Fruit fly (Drosophila melanogaster) whole organism, embryonic: ENCODE measurements around the gene CG34245.

Source experiments
- ATbp ChIP-seq: fragments of 200-800 bp; sonication (Bioruptor generic); optimal IDR thresholded peaks from 2 replicates; lab custom pipeline; 2017; ENCODE audit warnings: missing biosample characterization, mild to moderate bottlenecking, missing genetic modification characterization, missing genetic modification reagents
- Asciz ChIP-seq: fragments of 200-800 bp; sonication (Bioruptor generic); optimal IDR thresholded peaks from 2 replicates; lab custom pipeline; 2017; ENCODE audit warnings: missing biosample characterization, mild to moderate bottlenecking, missing genetic modification characterization, missing genetic modification reagents
- BEAF-32 ChIP-seq: fragments of 200-800 bp; sonication (Bioruptor generic); optimal IDR thresholded peaks from 3 replicates; lab custom pipeline; 2017; ENCODE audit warnings: missing biosample characterization, missing genetic modification characterization, mild to moderate bottlenecking, moderate library complexity, missing genetic modification reagents
- CG10274 ChIP-seq: fragments of 200-800 bp; sonication (Bioruptor generic); optimal IDR thresholded peaks from 3 replicates; lab custom pipeline; 2017; ENCODE audit warnings: missing biosample characterization, mild to moderate bottlenecking, missing genetic modification characterization
- CG10366 ChIP-seq: fragments of 200-800 bp; sonication (Bioruptor generic); IDR thresholded peaks from 2 replicates; pipeline ENCODE4 v1.3.6; 2022; ENCODE audit warnings: missing biosample characterization, missing genetic modification characterization
- CG10979 ChIP-seq: fragments of 200-800 bp; sonication (Bioruptor generic); optimal IDR thresholded peaks from 2 replicates; lab custom pipeline; 2018; ENCODE audit warnings: missing biosample characterization, mild to moderate bottlenecking, missing genetic modification characterization, moderate library complexity
- CG11695 ChIP-seq: fragments of 200-800 bp; sonication (Bioruptor generic); IDR thresholded peaks from 3 replicates; pipeline ENCODE4 v1.3.6; 2022; ENCODE audit warnings: missing biosample characterization, missing genetic modification characterization
- CG11723 ChIP-seq: fragments of 200-800 bp; sonication (Bioruptor generic); optimal IDR thresholded peaks from 2 replicates; lab custom pipeline; 2017; ENCODE audit warnings: missing biosample characterization, mild to moderate bottlenecking, missing genetic modification characterization
- CG14860 ChIP-seq: fragments of 200-800 bp; sonication (Bioruptor generic); IDR thresholded peaks from 3 replicates; pipeline ENCODE4 v1.3.6; 2022; ENCODE audit warnings: missing biosample characterization, missing genetic modification characterization; ENCODE audit not compliant: partially characterized antibody
- CG14965 ChIP-seq: fragments of 200-800 bp; sonication (Bioruptor generic); optimal IDR thresholded peaks from 2 replicates; lab custom pipeline; 2016; ENCODE audit warnings: missing biosample characterization, missing genetic modification characterization, borderline replicate concordance
- CG15269 ChIP-seq: fragments of 200-800 bp; sonication (Bioruptor generic); optimal IDR thresholded peaks from 2 replicates; lab custom pipeline; 2018; ENCODE audit warnings: missing biosample characterization, mild to moderate bottlenecking, missing genetic modification characterization, moderate library complexity
- CG15514 ChIP-seq: fragments of 200-800 bp; sonication (Bioruptor generic); optimal IDR thresholded peaks from 3 replicates; lab custom pipeline; 2017; ENCODE audit warnings: missing biosample characterization, missing genetic modification characterization, mild to moderate bottlenecking, moderate library complexity, missing genetic modification reagents
- CG1602 ChIP-seq: fragments of 200-800 bp; sonication (Bioruptor generic); optimal IDR thresholded peaks from 3 replicates; lab custom pipeline; 2016; ENCODE audit warnings: missing biosample characterization, missing genetic modification characterization
- CG17912 ChIP-seq: fragments of 200-800 bp; sonication (Bioruptor generic); optimal IDR thresholded peaks from 2 replicates; lab custom pipeline; 2018; ENCODE audit warnings: missing biosample characterization, mild to moderate bottlenecking, missing genetic modification characterization
- CG32767 ChIP-seq: fragments of 200-800 bp; sonication (Bioruptor generic); IDR thresholded peaks from 2 replicates; pipeline ENCODE4 v1.3.6; 2022; ENCODE audit warnings: missing biosample characterization, missing genetic modification characterization
- CG33557 ChIP-seq: fragments of 200-800 bp; sonication (Bioruptor generic); optimal IDR thresholded peaks from 2 replicates; lab custom pipeline; 2019; ENCODE audit warnings: missing biosample characterization, mild to moderate bottlenecking, missing genetic modification characterization, moderate library complexity
- CG3726 ChIP-seq: fragments of 200-800 bp; sonication (Bioruptor generic); IDR thresholded peaks from 3 replicates; pipeline ENCODE4, ENCODE4 v1.3.6; 2022; ENCODE audit warnings: missing biosample characterization, missing genetic modification characterization
- CG3995 ChIP-seq: fragments of 200-800 bp; sonication (Bioruptor generic); optimal IDR thresholded peaks from 3 replicates; lab custom pipeline; 2016; ENCODE audit warnings: missing biosample characterization, missing genetic modification characterization
- CG4730 ChIP-seq: fragments of 200-800 bp; sonication (Bioruptor generic); IDR thresholded peaks from 2 replicates; pipeline ENCODE4 v1.3.6; 2022; ENCODE audit warnings: missing biosample characterization, missing genetic modification characterization
- CG7357 ChIP-seq: fragments of 200-800 bp; sonication (Bioruptor generic); IDR thresholded peaks from 3 replicates; pipeline ENCODE4 v1.3.6; 2022; ENCODE audit warnings: missing biosample characterization, missing genetic modification characterization
- CG7963 ChIP-seq: fragments of 200-800 bp; sonication (Bioruptor generic); IDR thresholded peaks from 3 replicates; pipeline ENCODE4 v1.3.6; 2022; ENCODE audit warnings: missing biosample characterization, missing genetic modification characterization; ENCODE audit not compliant: partially characterized antibody
- CTCF ChIP-seq: fragments of 200-800 bp; sonication (Bioruptor generic); optimal IDR thresholded peaks from 2 replicates; lab custom pipeline; 2017; ENCODE audit warnings: missing biosample characterization, mild to moderate bottlenecking, missing genetic modification characterization, moderate library complexity
- CkIIα-i1 ChIP-seq: fragments of 200-800 bp; sonication (Bioruptor generic); IDR thresholded peaks from 2 replicates; pipeline ENCODE4 v1.3.6; 2022; ENCODE audit warnings: missing biosample characterization, missing genetic modification characterization
- CoRest ChIP-seq: fragments of 200-800 bp; sonication (Bioruptor generic); optimal IDR thresholded peaks from 3 replicates; lab custom pipeline; 2018; ENCODE audit warnings: missing biosample characterization, mild to moderate bottlenecking, missing genetic modification characterization, moderate library complexity
- Ets65A ChIP-seq: fragments of 200-800 bp; sonication (Bioruptor generic); peaks from one replicate; lab custom pipeline; 2016; ENCODE audit warnings: missing biosample characterization, missing genetic modification characterization
- Fer1 ChIP-seq: fragments of 200-800 bp; sonication (Bioruptor generic); optimal IDR thresholded peaks from 2 replicates; lab custom pipeline; 2017; ENCODE audit warnings: missing biosample characterization, mild to moderate bottlenecking, missing genetic modification characterization
- Fer2 ChIP-seq: fragments of 200-800 bp; sonication (Bioruptor generic); optimal IDR thresholded peaks from 2 replicates; lab custom pipeline; 2018; ENCODE audit warnings: missing biosample characterization, mild to moderate bottlenecking, missing genetic modification characterization, moderate library complexity
- Rfx ChIP-seq: fragments of 200-800 bp; sonication (Bioruptor generic); IDR thresholded peaks from 2 replicates; pipeline ENCODE4 v1.3.6; 2022; ENCODE audit warnings: missing biosample characterization, missing genetic modification characterization
- Rx ChIP-seq: fragments of 200-800 bp; sonication (Bioruptor generic); IDR thresholded peaks from 2 replicates; pipeline ENCODE4 v1.3.6; 2022; ENCODE audit warnings: missing biosample characterization, missing genetic modification characterization
- Taf1 ChIP-seq: fragments of 200-800 bp; sonication (Bioruptor generic); IDR thresholded peaks from 2 replicates; pipeline ENCODE4 v1.3.6; 2022; ENCODE audit warnings: missing biosample characterization, missing genetic modification characterization
- Xrp1 ChIP-seq: fragments of 200-800 bp; sonication (Bioruptor generic); IDR thresholded peaks from 2 replicates; pipeline ENCODE4 v1.3.6; 2022; ENCODE audit warnings: missing biosample characterization, missing genetic modification characterization
- abd-A ChIP-seq: fragments of 200-800 bp; sonication (Bioruptor generic); optimal IDR thresholded peaks from 3 replicates; lab custom pipeline; 2019; ENCODE audit warnings: missing biosample characterization, mild to moderate bottlenecking, missing genetic modification characterization, moderate library complexity
- amos ChIP-seq: fragments of 200-800 bp; sonication (Bioruptor generic); IDR thresholded peaks from 2 replicates; pipeline ENCODE4 v1.3.6; 2022; ENCODE audit warnings: missing biosample characterization, missing genetic modification characterization; ENCODE audit not compliant: partially characterized antibody
- bsh ChIP-seq, 2 experiments: fragments of 200-800 bp; sonication (Bioruptor generic); optimal IDR thresholded peaks; 2 replicates each; lab custom pipeline; 2017 to 2018; ENCODE audit warnings: mild to moderate bottlenecking in 2 of 2, missing biosample characterization in 2 of 2, missing genetic modification characterization in 2 of 2, moderate library complexity in 1 of 2
- chm ChIP-seq: fragments of 200-800 bp; sonication (Bioruptor generic); IDR thresholded peaks from 2 replicates; pipeline ENCODE4 v1.3.6; 2022; ENCODE audit warnings: missing biosample characterization, missing genetic modification characterization
- danr ChIP-seq: fragments of 200-800 bp; sonication (Bioruptor generic); IDR thresholded peaks from 2 replicates; pipeline ENCODE4 v1.3.6; 2022; ENCODE audit warnings: missing biosample characterization, missing genetic modification characterization
- dysf ChIP-seq: fragments of 200-800 bp; sonication (Bioruptor generic); IDR thresholded peaks from 3 replicates; pipeline ENCODE4 v1.3.6; 2022; ENCODE audit warnings: missing biosample characterization, missing genetic modification characterization
- fd96Cb ChIP-seq: fragments of 200-800 bp; sonication (Bioruptor generic); optimal IDR thresholded peaks from 2 replicates; lab custom pipeline; 2018; ENCODE audit warnings: missing biosample characterization, mild to moderate bottlenecking, missing genetic modification characterization, moderate library complexity
- gce ChIP-seq: fragments of 200-800 bp; sonication (Bioruptor generic); IDR thresholded peaks from 3 replicates; pipeline ENCODE4 v1.3.6; 2022; ENCODE audit warnings: missing biosample characterization, missing genetic modification characterization
- ind ChIP-seq: fragments of 200-800 bp; sonication (Bioruptor generic); optimal IDR thresholded peaks from 3 replicates; lab custom pipeline; 2016; ENCODE audit warnings: missing biosample characterization, missing genetic modification characterization
- kah ChIP-seq: fragments of 200-800 bp; sonication (Bioruptor generic); optimal IDR thresholded peaks from 2 replicates; lab custom pipeline; 2018; ENCODE audit warnings: missing biosample characterization, mild to moderate bottlenecking, missing genetic modification characterization
- kay ChIP-seq: fragments of 200-800 bp; sonication (Bioruptor generic); optimal IDR thresholded peaks from 2 replicates; lab custom pipeline; 2016; ENCODE audit warnings: missing biosample characterization, missing genetic modification characterization
- ken ChIP-seq: fragments of 200-800 bp; sonication (Bioruptor generic); IDR thresholded peaks from 3 replicates; pipeline ENCODE4 v1.3.6; 2022; ENCODE audit warnings: missing biosample characterization, missing genetic modification characterization
- lov ChIP-seq, 2 experiments: fragments of 200-800 bp in 1 of 2; fragments of >200 bp in 1 of 2; sonication (Bioruptor generic) in 1 of 2; IDR thresholded peaks in 1 of 2; optimal IDR thresholded peaks in 1 of 2; 2 replicates in 1 of 2; 3 replicates in 1 of 2; pipeline versions ENCODE4 v1.3.6 to Lab custom; 2017 to 2022; ENCODE audit warnings: missing biosample characterization in 1 of 2, missing genetic modification characterization in 1 of 2
- maf-S ChIP-seq: fragments of 200-800 bp; sonication (Bioruptor generic); optimal IDR thresholded peaks from 2 replicates; lab custom pipeline; 2016; ENCODE audit warnings: missing biosample characterization, missing genetic modification characterization
- ro ChIP-seq: fragments of 200-800 bp; sonication (Bioruptor generic); IDR thresholded peaks from 2 replicates; pipeline ENCODE4 v1.3.6; 2022; ENCODE audit warnings: missing biosample characterization, missing genetic modification characterization
- row ChIP-seq: fragments of 200-800 bp; sonication (Bioruptor generic); IDR thresholded peaks from 3 replicates; pipeline ENCODE4 v1.3.6; 2022; ENCODE audit warnings: missing biosample characterization, missing genetic modification characterization
- sd ChIP-seq: fragments of 200-800 bp; sonication (Bioruptor generic); optimal IDR thresholded peaks from 3 replicates; lab custom pipeline; 2018; ENCODE audit warnings: missing biosample characterization, mild to moderate bottlenecking, missing genetic modification characterization, moderate library complexity
- tin ChIP-seq: fragments of 200-800 bp; sonication (Bioruptor generic); optimal IDR thresholded peaks from 3 replicates; lab custom pipeline; 2016; ENCODE audit warnings: missing biosample characterization, missing genetic modification characterization
- tll ChIP-seq, 2 experiments: fragments of 200-800 bp in 1 of 2; fragments of >200 bp in 1 of 2; sonication (Bioruptor generic) in 1 of 2; optimal IDR thresholded peaks; 2 replicates each; lab custom pipeline; 2017 to 2019; ENCODE audit warnings: missing biosample characterization in 2 of 2, missing genetic modification characterization in 2 of 2, mild to moderate bottlenecking in 1 of 2, moderate library complexity in 1 of 2
- zfh2 ChIP-seq: fragments of 200-800 bp; sonication (Bioruptor generic); optimal IDR thresholded peaks from 2 replicates; lab custom pipeline; 2016; ENCODE audit warnings: missing biosample characterization, missing genetic modification characterization

The CG34245 gene

DNA sequence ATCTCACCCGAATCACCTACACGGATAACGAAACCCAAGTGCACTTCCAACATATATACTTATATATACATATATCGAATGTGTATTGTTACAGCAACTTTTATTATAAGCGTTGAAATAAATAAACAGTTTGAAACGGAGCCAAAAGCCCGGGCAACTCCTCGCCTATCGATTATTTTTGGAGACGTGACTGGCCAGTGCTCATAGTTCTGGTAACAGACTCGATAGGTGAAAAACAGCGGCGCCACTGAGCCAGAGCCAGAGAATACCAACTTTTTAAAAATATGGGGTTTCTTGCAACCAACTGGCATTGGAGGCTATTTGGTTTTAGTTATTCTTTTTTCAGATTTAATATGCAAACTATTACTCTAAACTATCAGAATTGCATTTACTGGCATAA lies 48.6 kb upstream of the CG34245 start (continued):
- no peak for TF ChIP-seq CG14860 (GFP tag; lab: Robert Waterston, UW)
- TF ChIP-seq ken: no peak
- no peak for TF ChIP-seq sd (tag; lab: Kevin White, UChicago)
- TF ChIP-seq Xrp1 (GFP tag; lab: Robert Waterston, UW): no peak
- no peak for TF ChIP-seq Fer2
- no peak for TF ChIP-seq CG4730 (GFP tag; lab: Robert Waterston, UW)
- no peak for TF ChIP-seq Asciz (GFP tag; lab: Kevin White, UChicago)
- no peak for TF ChIP-seq CG33557 (GFP tag; lab: Kevin White, UChicago)
- TF ChIP-seq CG15514 (GFP tag; lab: Kevin White, UChicago): no peak
- no peak for TF ChIP-seq CG17912 (GFP tag; lab: Kevin White, UChicago)
- no peak for TF ChIP-seq Taf1 (GFP tag; lab: Robert Waterston, UW)
- TF ChIP-seq CG10274: no peak
- no peak for TF ChIP-seq CG10366 (GFP tag; lab: Robert Waterston, UW)
- TF ChIP-seq CG32767 (GFP tag; lab: Robert Waterston, UW): no peak
- no peak for TF ChIP-seq Fer1
- peak; percentile 42; the same call in 1 of the 3 replicates for TF ChIP-seq CG7963 (GFP tag; lab: Robert Waterston, UW)
- TF ChIP-seq CTCF (GFP tag; lab: Kevin White, UChicago): peak; percentile 97
- no peak for TF ChIP-seq ind (GFP tag; lab: Kevin White, UChicago)
- TF ChIP-seq chm (GFP tag; lab: Robert Waterston, UW): 0 out of 2 replicates have a peak, but pooled peaks have one; percentile 63
- TF ChIP-seq amos (GFP tag; lab: Robert Waterston, UW): peak; percentile 73
- no peak for TF ChIP-seq CG10979 (tag; lab: Kevin White, UChicago)
- no peak for TF ChIP-seq kah (GFP tag; lab: Kevin White, UChicago)
- TF ChIP-seq CG3726: no peak
- no peak for TF ChIP-seq lov (optimal IDR thresholded peaks at IDR 0.05; lab: Kevin White, UChicago)
- TF ChIP-seq lov (GFP tag; IDR thresholded peaks at IDR 0.05; lab: Robert Waterston, UW): peak; percentile 70; the same call in 2 of the 3 replicates
- no peak for TF ChIP-seq tll (GFP tag; optimal IDR thresholded peaks at IDR 0.05; lab: Kevin White, UChicago)
- TF ChIP-seq BEAF-32 (GFP tag; lab: Kevin White, UChicago): peak; percentile 70
- TF ChIP-seq CG11695 (GFP tag; lab: Robert Waterston, UW): no peak
- no peak for TF ChIP-seq tin (GFP tag; lab: Kevin White, UChicago)
- no peak for TF ChIP-seq ro (GFP tag; lab: Robert Waterston, UW)
- no peak for TF ChIP-seq bsh (GFP tag; optimal IDR thresholded peaks at IDR 0.05; lab: Kevin White, UChicago)

DNA sequence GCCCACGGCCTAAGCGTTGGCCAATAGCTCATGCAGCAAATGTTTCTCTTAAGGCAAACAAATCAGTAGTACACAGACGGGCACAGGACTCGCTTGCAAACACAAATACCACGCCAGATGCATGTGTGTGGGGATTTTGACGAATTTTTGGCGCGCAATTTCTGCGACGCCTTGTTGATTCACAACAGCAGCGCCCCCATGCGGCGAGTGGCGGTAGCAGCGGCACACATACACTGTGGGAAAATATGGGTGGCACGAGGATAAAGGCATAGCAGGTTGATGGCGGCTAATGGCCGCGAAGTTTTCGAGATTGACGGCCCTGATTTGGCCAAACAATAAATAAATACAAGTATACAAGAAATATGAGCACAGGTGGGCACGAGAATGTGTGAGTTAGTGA lies 31.4 kb upstream of the CG34245 start:
- TF ChIP-seq dysf (GFP tag; lab: Robert Waterston, UW): 0 out of 3 replicates have a peak, but pooled peaks have one; percentile 24
- TF ChIP-seq gce: 0 out of 3 replicates have a peak, but pooled peaks have one; percentile 9
- no peak for TF ChIP-seq abd-A
- TF ChIP-seq CTCF (GFP tag; lab: Kevin White, UChicago): peak; percentile 82
- TF ChIP-seq Rx (GFP tag; lab: Robert Waterston, UW): no peak
- peak; percentile 90 for TF ChIP-seq CG14965 (GFP tag; lab: Kevin White, UChicago)
- no peak for TF ChIP-seq ATbp
- TF ChIP-seq CoRest (tag; lab: Kevin White, UChicago): no peak
- no peak for TF ChIP-seq CkIIα-i1 (GFP tag; lab: Robert Waterston, UW)
- no peak for TF ChIP-seq CG15269
- TF ChIP-seq CG7357: no peak
- no peak for TF ChIP-seq kay (GFP tag; lab: Kevin White, UChicago)
- no peak for TF ChIP-seq zfh2 (GFP tag; lab: Kevin White, UChicago)
- peak; percentile 7 for TF ChIP-seq CG15514 (GFP tag; lab: Kevin White, UChicago)
- TF ChIP-seq row (GFP tag; lab: Robert Waterston, UW): no peak
- TF ChIP-seq danr: no peak
- TF ChIP-seq CG1602 (GFP tag; lab: Kevin White, UChicago): no peak
- TF ChIP-seq CG3995 (GFP tag; lab: Kevin White, UChicago): no peak
- peak; percentile 34 for TF ChIP-seq Ets65A (GFP tag; lab: Kevin White, UChicago)
- TF ChIP-seq maf-S: no peak
- TF ChIP-seq CG11723 (GFP tag; lab: Kevin White, UChicago): no peak
- TF ChIP-seq fd96Cb (tag; lab: Kevin White, UChicago): no peak
- TF ChIP-seq Rfx (GFP tag; lab: Robert Waterston, UW): 0 out of 2 replicates have a peak, but pooled peaks have one; percentile 19
